Fruit fly (Drosophila melanogaster) whole organism, wandering third instar larva: ENCODE data around the gene CG3699.

Source experiments
- CG9705 ChIP-seq: fragments of 200-800 bp; sonication (Bioruptor generic); optimal IDR thresholded peaks from 2 replicates; lab custom pipeline; 2018; ENCODE audit warnings: missing biosample characterization, mild to moderate bottlenecking, missing genetic modification characterization
- CrebA ChIP-seq: fragments of 200-800 bp; sonication (Bioruptor generic); optimal IDR thresholded peaks from 2 replicates; lab custom pipeline; 2016; ENCODE audit warnings: missing biosample characterization, mild to moderate bottlenecking, missing genetic modification characterization, borderline replicate concordance
- GATAd ChIP-seq: sonication (Bioruptor generic); optimal IDR thresholded peaks from 2 replicates; lab custom pipeline; 2016; ENCODE audit warnings: missing biosample characterization, missing genetic modification characterization
- Hr78 ChIP-seq: fragments of >200 bp; optimal IDR thresholded peaks from 2 replicates; lab custom pipeline; 2017; ENCODE audit warnings: missing biosample characterization, missing genetic modification characterization
- Mio ChIP-seq: sonication (Bioruptor generic); optimal IDR thresholded peaks from 2 replicates; lab custom pipeline; 2016; ENCODE audit warnings: missing biosample characterization, missing genetic modification characterization
- Vsx2 ChIP-seq: fragments of 200-300, 225-300 bp; sonication (Bioruptor generic); optimal IDR thresholded peaks from 2 replicates; lab custom pipeline; 2018; ENCODE audit warnings: missing biosample characterization, missing genetic modification characterization; ENCODE audit not compliant: partially characterized antibody
- dsf ChIP-seq: sonication (Bioruptor generic); optimal IDR thresholded peaks from 2 replicates; lab custom pipeline; 2016; ENCODE audit warnings: missing biosample characterization, missing genetic modification characterization, borderline replicate concordance
- fru ChIP-seq: fragments of 200-800 bp; sonication (Bioruptor generic); optimal IDR thresholded peaks from 3 replicates; lab custom pipeline; 2016; ENCODE audit warnings: missing biosample characterization, mild to moderate bottlenecking, missing genetic modification characterization
- jim ChIP-seq: fragments of 175-275, 200-325 bp; sonication (Bioruptor generic); optimal IDR thresholded peaks from 2 replicates; lab custom pipeline; 2016; ENCODE audit warnings: missing biosample characterization, mild to moderate bottlenecking, missing genetic modification characterization
- pan ChIP-seq: fragments of >200 bp; optimal IDR thresholded peaks from 2 replicates; lab custom pipeline; 2017
- rgr ChIP-seq: fragments of 200-800 bp; sonication (Bioruptor generic); optimal IDR thresholded peaks from 3 replicates; lab custom pipeline; 2016; ENCODE audit warnings: missing biosample characterization, mild to moderate bottlenecking, missing genetic modification characterization
- usp ChIP-seq: fragments of >200 bp; optimal IDR thresholded peaks from 2 replicates; lab custom pipeline; 2017; ENCODE audit warnings: missing biosample characterization, missing genetic modification characterization

- no peak for TF ChIP-seq jim (GFP tag; lab: Kevin White, UChicago)
- TF ChIP-seq CrebA = no peak
- TF ChIP-seq fru (GFP tag; lab: Kevin White, UChicago) = no peak
- no peak for TF ChIP-seq usp (GFP tag; lab: Kevin White, UChicago)
- no peak for TF ChIP-seq GATAd
- TF ChIP-seq Hr78 (GFP tag; lab: Kevin White, UChicago) = no peak
- TF ChIP-seq rgr (GFP tag; lab: Kevin White, UChicago) = no peak
- no peak for TF ChIP-seq pan (lab: Kevin White, UChicago)
- TF ChIP-seq Vsx2 (GFP tag; lab: Kevin White, UChicago) = no peak
- TF ChIP-seq dsf (GFP tag; lab: Kevin White, UChicago) = no peak
- no peak for TF ChIP-seq Mio (GFP tag; lab: Kevin White, UChicago)
- TF ChIP-seq CG9705 = no peak
Measured at dm6 chrX:945446-946013, 1.8 kb downstream of the CG3699 start, which contains the start of gene CG3703.
